Worm (Caenorhabditis elegans) whole organism, L4/young adult: ENCODE data around the gene C49F5.5.
"Not testable (repeated sequence)": the region's sequence is repeated elsewhere in the genome, so short reads cannot be mapped to it uniquely, and the experiment has no call there.

Experiments
- W03F9.2 ChIP-seq: fragments of 150-350 bp; optimal IDR thresholded peaks from 2 replicates; lab custom pipeline; 2014; ENCODE audit warnings: missing biosample characterization, missing genetic modification characterization
- dao-5 ChIP-seq: sonication (generic microtip); optimal IDR thresholded peaks from 2 replicates; lab custom pipeline; 2016; ENCODE audit warnings: missing genotype, missing genetic modification characterization, moderate library complexity, missing compliant biosample characterization
- him-1 ChIP-seq: sonication (generic microtip); optimal IDR thresholded peaks from 2 replicates; lab custom pipeline; 2016; ENCODE audit warnings: missing genotype, missing genetic modification reagents, missing genetic modification characterization, missing compliant biosample characterization

Gene C49F5.5

ce11 chrX:11985887-11986286 is at the start of gene C49F5.5:
C49F5.5 (plus strand) TSS chrX:11986187.
- TF ChIP-seq W03F9.2 (no peak), him-1 (no peak)

- TF ChIP-seq him-1 (peak; percentile 99), dao-5 (peak; percentile 93), W03F9.2 (peak; percentile 97)
These were observed 48.5 kb upstream of the C49F5.5 start for ce11 chrX:11937343-11937935.

ce11 chrX:11938826-11939225 is 47.2 kb upstream of the C49F5.5 start, which contains the start of gene F55G7.5:
F55G7.5 (minus strand) TSS chrX:11938926.
- TF ChIP-seq W03F9.2, result no peak
- TF ChIP-seq him-1, result no peak
- no peak for TF ChIP-seq dao-5

ce11 chrX:11941951-11942350 is 44.0 kb upstream of the C49F5.5 start, which contains the start of gene F55G7.3:
F55G7.3 (minus strand) TSS chrX:11942051.
- no peak for TF ChIP-seq W03F9.2
- no peak for TF ChIP-seq dao-5
- no peak for TF ChIP-seq him-1

ce11 chrX:11946788-11947463 is 39.1 kb upstream of the C49F5.5 start, which contains the start of gene nfya-1:
nfya-1 (minus strand) TSS chrX:11946838.
- TF ChIP-seq W03F9.2 (no peak), dao-5 (no peak), him-1 (no peak)

ce11 chrX:11948184-11948894 is 37.6 kb upstream of the C49F5.5 start, which contains the start of gene lsd-1:
lsd-1 (plus strand) TSS chrX:11948844.
- no peak for TF ChIP-seq dao-5
- no peak for TF ChIP-seq him-1
- TF ChIP-seq W03F9.2, result no peak

ce11 chrX:11952129-11952528 is 33.9 kb upstream of the C49F5.5 start:
- no peak for TF ChIP-seq him-1
- TF ChIP-seq dao-5, result no peak
- TF ChIP-seq W03F9.2, result no peak

- TF ChIP-seq him-1 (no peak), W03F9.2 (no peak), dao-5 (no peak)
These were observed 32.8 kb upstream of the C49F5.5 start, which contains the start of gene T08D10.4 for ce11 chrX:11953229-11953628. T08D10.4 (minus strand) TSS chrX:11953329.

ce11 chrX:11955125-11955524 is 30.9 kb upstream of the C49F5.5 start, which contains the start of gene T08D10.3:
T08D10.3 (plus strand) TSS chrX:11955425.
- TF ChIP-seq dao-5 (no peak), him-1 (no peak), W03F9.2 (no peak)

- TF ChIP-seq him-1 (no peak), dao-5 (no peak), W03F9.2 (no peak)
These were observed 28.7 kb upstream of the C49F5.5 start, which contains the start of gene T08D10.5 for ce11 chrX:11957246-11957645. T08D10.5 (plus strand) TSS chrX:11957546.

- no peak for TF ChIP-seq dao-5
- TF ChIP-seq W03F9.2, result no peak
- TF ChIP-seq him-1, result no peak
These were observed 26.1 kb upstream of the C49F5.5 start, which contains the start of gene C49F5.8 for ce11 chrX:11959838-11960237. C49F5.8 (plus strand) TSS chrX:11960138.

ce11 chrX:11961103-11961502 is 24.9 kb upstream of the C49F5.5 start, which contains the start of gene C49F5.13:
C49F5.13 (plus strand) TSS chrX:11961403.
- TF ChIP-seq W03F9.2, him-1, dao-5: not testable (repeated sequence)

ce11 chrX:11962050-11962788 is 23.8 kb upstream of the C49F5.5 start:
- TF ChIP-seq W03F9.2, result no peak
- TF ChIP-seq dao-5, result no peak
- no peak for TF ChIP-seq him-1

ce11 chrX:11963659-11964058 is 22.3 kb upstream of the C49F5.5 start:
- TF ChIP-seq W03F9.2, result no peak
- no peak for TF ChIP-seq him-1
- no peak for TF ChIP-seq dao-5

- TF ChIP-seq him-1 (no peak), dao-5 (no peak), W03F9.2 (no peak)
These were observed 21.4 kb upstream of the C49F5.5 start for ce11 chrX:11964555-11964954.
